Fruit fly (Drosophila melanogaster) whole organism, prepupa: ENCODE measurements around the gene squ.

ENCODE experiments used
- CG11294 ChIP-seq: fragments of 200-800 bp; sonication (Bioruptor generic); IDR thresholded peaks from 2 replicates; pipeline ENCODE4 v1.3.6; 2022; ENCODE audit warnings: missing biosample characterization, missing genetic modification characterization
- CG11762 ChIP-seq: fragments of 200-800 bp; sonication (Bioruptor generic); optimal IDR thresholded peaks from 3 replicates; lab custom pipeline; 2016; ENCODE audit warnings: missing biosample characterization, missing genetic modification characterization; ENCODE audit not compliant: insufficient read depth
- CG1621 ChIP-seq: fragments of 200-800 bp; sonication (Bioruptor generic); optimal IDR thresholded peaks from 3 replicates; lab custom pipeline; 2018; ENCODE audit warnings: missing biosample characterization, mild to moderate bottlenecking, missing genetic modification characterization
- CG3032 ChIP-seq: fragments of 200-800 bp; optimal IDR thresholded peaks from 2 replicates; lab custom pipeline; 2019; ENCODE audit warnings: missing biosample characterization, mild to moderate bottlenecking, missing genetic modification characterization, moderate library complexity
- CG31627 ChIP-seq: fragments of 200-800 bp; sonication (Bioruptor generic); optimal IDR thresholded peaks from 3 replicates; lab custom pipeline; 2016; ENCODE audit warnings: missing biosample characterization, missing genetic modification characterization
- CG34406 ChIP-seq: fragments of 200-800 bp; sonication (Bioruptor generic); optimal IDR thresholded peaks from 3 replicates; lab custom pipeline; 2016; ENCODE audit warnings: missing biosample characterization, missing genetic modification characterization
- CG4318 ChIP-seq: fragments of 200-800 bp; sonication (Bioruptor generic); optimal IDR thresholded peaks from 3 replicates; lab custom pipeline; 2017; ENCODE audit warnings: missing biosample characterization, mild to moderate bottlenecking, missing genetic modification characterization
- CG6163 ChIP-seq: fragments of 200-800 bp; sonication (Bioruptor generic); IDR thresholded peaks from 3 replicates; pipeline ENCODE4 v1.3.6; 2022; ENCODE audit warnings: missing biosample characterization, missing genetic modification characterization
- CG6808 ChIP-seq: fragments of 200-800 bp; sonication (Bioruptor generic); optimal IDR thresholded peaks from 3 replicates; lab custom pipeline; 2017; ENCODE audit warnings: missing biosample characterization, missing genetic modification characterization, mild to moderate bottlenecking, moderate library complexity, missing genetic modification reagents
- CG7368 ChIP-seq: fragments of 200-800 bp; sonication (Bioruptor generic); optimal IDR thresholded peaks from 3 replicates; lab custom pipeline; 2016; ENCODE audit warnings: missing biosample characterization, missing genetic modification characterization
- CG8319 ChIP-seq: fragments of 200-800 bp; sonication (Bioruptor generic); optimal IDR thresholded peaks from 3 replicates; lab custom pipeline; 2016; ENCODE audit warnings: missing biosample characterization, missing genetic modification characterization
- CG9139 ChIP-seq: fragments of 200-800 bp; sonication (Bioruptor generic); optimal IDR thresholded peaks from 3 replicates; lab custom pipeline; 2017; ENCODE audit warnings: missing biosample characterization, mild to moderate bottlenecking, missing genetic modification characterization
- Eip93F ChIP-seq: fragments of 200-800 bp; sonication (Bioruptor generic); optimal IDR thresholded peaks from 2 replicates; lab custom pipeline; 2016; ENCODE audit warnings: missing biosample characterization, mild to moderate bottlenecking, missing genetic modification characterization
- Ets21C ChIP-seq: fragments of 200-800 bp; sonication (Bioruptor generic); optimal IDR thresholded peaks from 3 replicates; lab custom pipeline; 2016; ENCODE audit warnings: missing biosample characterization, missing genetic modification characterization
- Ets96B ChIP-seq: fragments of 200-800 bp; optimal IDR thresholded peaks from 2 replicates; lab custom pipeline; 2019; ENCODE audit warnings: missing biosample characterization, mild to moderate bottlenecking, missing genetic modification characterization, moderate library complexity
- Hr38 ChIP-seq: sonication (Bioruptor generic); optimal IDR thresholded peaks from 2 replicates; lab custom pipeline; 2016; ENCODE audit warnings: missing biosample characterization, missing genetic modification characterization
- Hr39 ChIP-seq: fragments of 200-800 bp; sonication (Bioruptor generic); optimal IDR thresholded peaks from 2 replicates; lab custom pipeline; 2016; ENCODE audit warnings: missing biosample characterization, missing genetic modification characterization
- Lpt ChIP-seq: fragments of 200-800 bp; sonication (Bioruptor generic); optimal IDR thresholded peaks from 3 replicates; lab custom pipeline; 2016; ENCODE audit warnings: missing biosample characterization, missing genetic modification characterization
- Met ChIP-seq: fragments of 200-800 bp; sonication (Bioruptor generic); optimal IDR thresholded peaks from 3 replicates; lab custom pipeline; 2016; ENCODE audit warnings: missing biosample characterization, missing genetic modification characterization
- OdsH ChIP-seq: fragments of 200-800 bp; sonication (Bioruptor generic); optimal IDR thresholded peaks from 3 replicates; lab custom pipeline; 2016; ENCODE audit warnings: missing biosample characterization, missing genetic modification characterization
- Sox14 ChIP-seq: fragments of 200-800 bp; sonication (Bioruptor generic); optimal IDR thresholded peaks from 3 replicates; lab custom pipeline; 2016; ENCODE audit warnings: missing biosample characterization, missing genetic modification characterization
- Sox15 ChIP-seq: fragments of 200-800 bp; sonication (Bioruptor generic); optimal IDR thresholded peaks from 3 replicates; lab custom pipeline; 2016; ENCODE audit warnings: missing biosample characterization, missing genetic modification characterization
- achi ChIP-seq: fragments of 200-800 bp; sonication (Bioruptor generic); optimal IDR thresholded peaks from 3 replicates; lab custom pipeline; 2016; ENCODE audit warnings: missing biosample characterization, missing genetic modification characterization
- cyc ChIP-seq: fragments of 200-800 bp; sonication (Bioruptor generic); optimal IDR thresholded peaks from 3 replicates; lab custom pipeline; 2016; ENCODE audit warnings: missing biosample characterization, missing genetic modification characterization
- esn ChIP-seq: fragments of 200-800 bp; sonication (Bioruptor generic); optimal IDR thresholded peaks from 2 replicates; lab custom pipeline; 2016; ENCODE audit warnings: missing biosample characterization, mild to moderate bottlenecking, missing genetic modification characterization, moderate library complexity
- lz ChIP-seq: fragments of 200-800 bp; sonication (Bioruptor generic); optimal IDR thresholded peaks from 3 replicates; lab custom pipeline; 2016; ENCODE audit warnings: missing biosample characterization, missing genetic modification characterization
- net ChIP-seq: fragments of 200-800 bp; sonication (Bioruptor generic); optimal IDR thresholded peaks from 3 replicates; lab custom pipeline; 2016; ENCODE audit warnings: missing biosample characterization, missing genetic modification characterization
- pdm3 ChIP-seq: fragments of 200-800 bp; sonication (Bioruptor generic); optimal IDR thresholded peaks from 3 replicates; lab custom pipeline; 2016; ENCODE audit warnings: missing biosample characterization, missing genetic modification characterization
- ss ChIP-seq, 2 experiments: fragments of 200-800 bp; sonication (Bioruptor generic); optimal IDR thresholded peaks; 2 replicates in 1 of 2; 3 replicates in 1 of 2; lab custom pipeline; 2017 to 2018; ENCODE audit warnings: mild to moderate bottlenecking in 2 of 2, missing biosample characterization in 2 of 2, missing genetic modification characterization in 2 of 2, moderate library complexity in 1 of 2
- vri ChIP-seq: fragments of 200-800 bp; sonication (Bioruptor generic); optimal IDR thresholded peaks from 3 replicates; lab custom pipeline; 2016; ENCODE audit warnings: missing biosample characterization, mild to moderate bottlenecking, missing genetic modification characterization

squ gene

DNA sequence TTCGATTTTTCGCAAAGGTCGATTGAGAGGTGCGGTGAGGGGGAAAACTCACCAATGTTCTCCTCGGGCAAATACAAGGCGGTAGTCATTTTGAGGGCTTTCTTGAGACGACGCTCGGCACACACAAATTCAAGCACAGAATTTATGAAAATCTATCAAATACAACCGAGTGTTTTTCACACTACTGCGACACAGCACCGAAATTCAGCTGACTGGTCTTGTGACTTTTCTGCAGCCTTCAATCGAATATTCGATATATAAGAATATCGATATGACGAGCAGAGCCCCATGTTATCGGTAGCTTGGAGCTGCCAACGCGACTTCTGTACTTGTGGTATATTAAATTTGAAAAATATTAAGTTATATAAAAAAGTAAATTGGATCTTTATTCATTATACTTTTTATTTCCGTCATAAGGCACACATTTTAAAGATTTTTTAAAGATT is 47.7 kb downstream of the squ start, which contains the start of gene VhaSFD (continued):
- TF ChIP-seq Sox14 (GFP tag; lab: Kevin White, UChicago) (no peak), Lpt (GFP tag; lab: Kevin White, UChicago) (no peak), ss (GFP tag; optimal IDR thresholded peaks at IDR 0.05; lab: Kevin White, UChicago) (no peak), CG6808 (GFP tag; lab: Kevin White, UChicago) (no peak), OdsH (GFP tag; lab: Kevin White, UChicago) (no peak), Met (GFP tag; lab: Kevin White, UChicago) (no peak), Hr39 (GFP tag; lab: Kevin White, UChicago) (no peak), Ets96B (no peak), net (GFP tag; lab: Kevin White, UChicago) (no peak), CG9139 (no peak), CG3032 (tag; lab: Kevin White, UChicago) (peak; percentile 38), cyc (GFP tag; lab: Kevin White, UChicago) (no peak), CG11762 (GFP tag; lab: Kevin White, UChicago) (no peak), pdm3 (GFP tag; lab: Kevin White, UChicago) (no peak), Eip93F (GFP tag; lab: Kevin White, UChicago) (peak; percentile 55), Ets21C (no peak), lz (no peak), CG4318 (GFP tag; lab: Kevin White, UChicago) (no peak), Hr38 (GFP tag; lab: Kevin White, UChicago) (no peak), achi (GFP tag; lab: Kevin White, UChicago) (peak; percentile 33)
- TF ChIP-seq, all 60 proteins: peak for 6

DNA sequence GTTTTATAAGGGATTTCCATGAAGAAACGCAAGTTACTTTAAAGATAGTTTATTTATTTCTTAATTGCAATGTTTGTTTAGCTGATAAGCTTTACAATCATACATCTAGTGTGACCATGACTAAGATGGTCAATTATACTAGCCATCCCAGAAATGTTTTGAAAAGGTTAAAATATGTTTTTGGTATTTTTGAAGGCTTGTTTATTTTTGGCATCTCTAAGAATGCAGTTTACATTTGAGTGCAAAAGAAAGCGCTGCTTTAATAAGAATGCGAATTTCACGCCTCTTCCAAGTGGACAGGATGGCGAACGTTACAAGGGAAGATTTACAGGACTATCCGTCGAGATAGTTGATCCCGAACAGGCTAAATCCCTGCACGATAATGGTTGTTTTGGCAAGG is 49.7 kb downstream of the squ start, which contains the start of gene Tsen2:
Tsen2 (plus strand) TSS at position 222 of the 400 bp plus-strand sequence.
- TF ChIP-seq esn (GFP tag; lab: Kevin White, UChicago) (peak; percentile 47), CG6163 (GFP tag; lab: Robert Waterston, UW) (no peak)

DNA sequence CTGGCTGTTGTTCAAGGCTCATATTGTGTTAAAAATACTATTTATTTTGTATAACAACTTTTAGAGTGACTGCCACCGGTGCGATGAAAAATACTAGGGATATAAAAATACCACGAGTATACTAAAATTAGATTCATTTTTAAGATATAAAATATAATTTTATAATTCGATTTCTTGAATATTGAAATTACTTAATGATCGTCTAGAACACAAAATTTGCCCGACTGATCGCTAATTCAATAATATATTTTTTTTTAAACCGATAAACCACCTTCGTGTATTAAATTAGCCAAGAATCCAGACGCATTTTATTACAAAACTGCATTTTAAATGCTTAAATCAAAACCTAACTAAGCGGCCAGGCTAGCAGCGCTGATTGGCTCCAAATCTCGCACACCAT is 51.1 kb downstream of the squ start, which contains the start of gene CG17996:
CG17996 (minus strand) TSS at position 101 of the 400 bp plus-strand sequence.
- TF ChIP-seq Sox15 (no peak), Sox14 (GFP tag; lab: Kevin White, UChicago) (no peak), Ets96B (no peak), CG31627 (no peak), CG8319 (no peak), vri (GFP tag; lab: Kevin White, UChicago) (no peak), CG1621 (tag; lab: Kevin White, UChicago) (no peak), CG7368 (GFP tag; lab: Kevin White, UChicago) (no peak), Met (GFP tag; lab: Kevin White, UChicago) (no peak), ss (GFP tag; optimal IDR thresholded peaks at IDR 0.05; lab: Kevin White, UChicago) (no peak), CG34406 (GFP tag; lab: Kevin White, UChicago) (no peak), CG11294 (no peak)
